Fruit fly (Drosophila melanogaster): ENCODE measurements around the gene CG31267.

dm6 chr3R:17147647-17148244 lies 13.7 kb downstream of the CG31267 start:
- no peak for TF ChIP-seq rn (GFP tag; IDR thresholded peaks at IDR 0.05)
- TF ChIP-seq Snoo (tag; optimal IDR thresholded peaks at IDR 0.05) = no peak
